Worm (Caenorhabditis elegans) whole organism, late embryonic: ENCODE results near the gene gcy-3.

Source experiments
- ceh-14 ChIP-seq: sonication (generic microtip); optimal IDR thresholded peaks from 2 replicates; lab custom pipeline; 2016; ENCODE audit warnings: missing genotype, missing genetic modification characterization, missing compliant biosample characterization
- ets-4 ChIP-seq: sonication (generic microtip); optimal IDR thresholded peaks from 2 replicates; lab custom pipeline; 2016; ENCODE audit warnings: missing genetic modification characterization, missing compliant biosample characterization
- nfya-1 ChIP-seq: sonication (generic microtip); optimal IDR thresholded peaks from 2 replicates; lab custom pipeline; 2017; ENCODE audit warnings: missing genetic modification characterization, mild to moderate bottlenecking, missing compliant biosample characterization, antibody characterized with exemption, moderate library complexity

DNA sequence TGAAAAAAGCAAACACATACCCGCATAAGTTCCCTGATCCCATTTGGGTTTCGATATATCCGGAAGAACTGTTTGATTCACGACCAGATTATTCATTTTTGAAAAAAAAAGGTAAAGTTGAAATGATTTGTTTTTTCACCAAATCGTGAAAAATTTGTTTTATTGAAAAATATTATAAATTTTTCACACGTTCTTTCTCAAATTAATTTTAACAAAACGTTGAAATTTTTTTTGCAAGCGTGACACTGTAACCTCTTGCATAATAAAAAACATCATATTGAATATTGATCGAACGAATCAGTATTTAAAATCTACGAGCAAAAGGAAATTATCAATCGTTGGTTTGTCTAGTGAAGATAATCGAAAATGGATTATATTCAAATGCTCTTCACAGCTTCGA, 11.7 kb upstream of the gcy-3 start, which contains the start of the genes sfxn-1.1 and AH6.3:
- TF ChIP-seq ets-4 (tag; lab: Kevin White, UChicago): no peak
- no peak for TF ChIP-seq ceh-14 (tag; lab: Kevin White, UChicago)
- TF ChIP-seq nfya-1 (tag; lab: Kevin White, UChicago): no peak
